Worm (Caenorhabditis elegans): ENCODE results near the gene F58A4.1.

ce11 chrIII:9582240-9582639, 16.0 kb upstream of the F58A4.1 start, which contains the start of gene C48B4.3:
- TF ChIP-seq nhr-11 (tag; optimal IDR thresholded peaks at IDR 0.05) (no peak), unc-55 (GFP tag; optimal IDR thresholded peaks at IDR 0.05) (no peak), pha-4 (tag; optimal IDR thresholded peaks at IDR 0.05) (no peak), ceh-22 (tag; optimal IDR thresholded peaks at IDR 0.05) (no peak), ets-4 (tag; optimal IDR thresholded peaks at IDR 0.05) (no peak), mec-3 (tag; optimal IDR thresholded peaks at IDR 0.05; ENCODE audit: borderline replicate concordance) (no peak), fkh-6 (tag; optimal IDR thresholded peaks at IDR 0.05) (no peak), nhr-232 (tag; optimal IDR thresholded peaks at IDR 0.05) (no peak), Y22D7AL.16 (tag; optimal IDR thresholded peaks at IDR 0.05) (no peak), pqm-1 (tag; optimal IDR thresholded peaks at IDR 0.05) (no peak), lin-11 (tag; optimal IDR thresholded peaks at IDR 0.05) (no peak)

Data from whole organism, late embryonic.